Worm (Caenorhabditis elegans) whole organism, L4/young adult: ENCODE data around the gene R02D5.1.

ENCODE experiments used
- W03F9.2 ChIP-seq: fragments of 150-350 bp; optimal IDR thresholded peaks from 2 replicates; lab custom pipeline; 2014; ENCODE audit warnings: missing biosample characterization, missing genetic modification characterization
- dao-5 ChIP-seq: sonication (generic microtip); optimal IDR thresholded peaks from 2 replicates; lab custom pipeline; 2016; ENCODE audit warnings: missing genotype, missing genetic modification characterization, moderate library complexity, missing compliant biosample characterization

DNA sequence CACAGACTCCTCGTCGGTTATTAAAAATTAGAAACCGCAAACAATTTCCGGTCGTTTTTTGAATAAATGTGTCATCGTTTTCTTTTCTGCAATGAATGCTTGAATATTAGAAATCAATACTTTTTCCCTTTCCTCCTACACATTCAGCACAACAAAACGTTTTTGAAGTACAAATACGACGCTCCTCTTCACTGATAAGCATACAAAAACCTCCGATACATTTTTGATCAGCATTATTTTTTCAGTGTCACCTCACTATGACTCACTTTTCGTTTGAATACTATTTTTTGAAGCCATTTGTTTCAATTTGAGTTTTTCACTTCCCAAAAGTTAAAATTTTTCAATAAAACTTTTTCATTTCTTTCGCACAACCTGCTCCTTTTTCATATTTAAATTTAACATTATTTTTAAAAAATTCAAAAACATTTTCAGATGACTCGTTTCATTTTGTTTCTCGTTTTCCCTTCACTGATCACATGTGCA is 25.3 kb upstream of the R02D5.1 start, which contains the start of gene R02D5.3:
- TF ChIP-seq W03F9.2 (tag; lab: Kevin White, UChicago) (no peak), dao-5 (tag; lab: Kevin White, UChicago) (no peak)
